4 fruit fly cellular contexts compared by ENCODE assay signal in the genomic region with DNA sequence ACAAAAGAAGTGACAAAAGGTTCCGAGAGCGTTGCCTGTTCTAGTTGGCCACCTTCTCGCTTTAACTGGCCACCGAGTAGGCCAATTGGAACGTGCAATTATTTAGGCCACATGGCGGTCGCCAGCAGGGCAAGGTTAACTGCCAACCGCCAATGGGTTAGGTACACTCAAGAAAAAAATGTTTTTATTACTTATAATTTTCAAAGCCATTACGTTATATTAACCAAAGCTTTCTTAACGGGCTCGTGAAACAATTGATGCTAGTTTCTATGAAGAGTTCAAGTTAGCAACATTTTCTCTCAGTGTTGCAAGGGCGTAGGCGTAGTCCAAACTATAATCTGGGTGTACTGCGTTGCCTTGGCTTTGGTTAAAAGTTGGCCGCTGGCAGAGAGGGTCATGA.
TF ChIP-seq lines count a peak whose summit lies in the region.

No protein-coding gene starts in this region.

- no peak for TF ChIP-seq CTCF in whole organism, embryonic (GFP tag; optimal IDR thresholded peaks at IDR 0.05; lab: Kevin White, UChicago)

TF ChIP-seq in whole organism, adult, 20 proteins besides CTCF, POLR2A, EP300 and RAD21:
- TF ChIP-seq CG7045 (GFP tag; optimal IDR thresholded peaks at IDR 0.05; lab: Kevin White, UChicago) (peak; percentile 22), CG1620 (GFP tag; optimal IDR thresholded peaks at IDR 0.05; lab: Kevin White, UChicago) (no peak), CG33017 (tag; optimal IDR thresholded peaks at IDR 0.05; lab: Kevin White, UChicago) (no peak), tj (GFP tag; optimal IDR thresholded peaks at IDR 0.05; lab: Kevin White, UChicago) (no peak), toe (GFP tag; optimal IDR thresholded peaks at IDR 0.05; lab: Kevin White, UChicago) (no peak), kay (GFP tag; lab: Kevin White, UChicago; ENCODE audit: borderline replicate concordance) (no peak), CG5204 (GFP tag; optimal IDR thresholded peaks at IDR 0.05; lab: Kevin White, UChicago) (peak; percentile 39), Crg-1 (GFP tag; optimal IDR thresholded peaks at IDR 0.05; lab: Kevin White, UChicago) (no peak), CG12768 (GFP tag; optimal IDR thresholded peaks at IDR 0.05; lab: Kevin White, UChicago) (no peak), ovo (GFP tag; optimal IDR thresholded peaks at IDR 0.05; lab: Kevin White, UChicago) (no peak), cnc (optimal IDR thresholded peaks at IDR 0.05; lab: Kevin White, UChicago) (no peak), bab1 (GFP tag; optimal IDR thresholded peaks at IDR 0.05; lab: Kevin White, UChicago) (no peak), Clk (GFP tag; optimal IDR thresholded peaks at IDR 0.05; lab: Kevin White, UChicago) (no peak)

TF ChIP-seq in whole organism, embryonic, 481 proteins besides CTCF, POLR2A, EP300 and RAD21 (continues in another document):
- TF ChIP-seq CG31388 (GFP tag; optimal IDR thresholded peaks at IDR 0.05; lab: Kevin White, UChicago) (no peak), Dip2 (GFP tag; IDR thresholded peaks at IDR 0.05; lab: Robert Waterston, UW) (no peak), CG14667 (GFP tag; IDR thresholded peaks at IDR 0.05; lab: Robert Waterston, UW) (no peak), GATAe (GFP tag; conservative IDR thresholded peaks at IDR 0.05; lab: Robert Waterston, UW) (no peak), CG9437 (GFP tag; optimal IDR thresholded peaks at IDR 0.05; lab: Kevin White, UChicago) (no peak), mld (GFP tag; IDR thresholded peaks at IDR 0.05; lab: Robert Waterston, UW; ENCODE audit: partially characterized antibody) (no peak), CG9609 (GFP tag; optimal IDR thresholded peaks at IDR 0.05; lab: Kevin White, UChicago) (no peak), CG11723 (GFP tag; optimal IDR thresholded peaks at IDR 0.05; lab: Kevin White, UChicago) (no peak), CG12744 (GFP tag; optimal IDR thresholded peaks at IDR 0.05; lab: Kevin White, UChicago) (no peak), CG4617 (GFP tag; optimal IDR thresholded peaks at IDR 0.05; lab: Kevin White, UChicago; ENCODE audit: borderline replicate concordance) (no peak), disco-r (GFP tag; optimal IDR thresholded peaks at IDR 0.05; lab: Kevin White, UChicago) (no peak), sisA (GFP tag; IDR thresholded peaks at IDR 0.05; lab: Robert Waterston, UW) (0 out of 2 replicates have a peak, but pooled peaks have one; percentile 21), CG18599 (GFP tag; optimal IDR thresholded peaks at IDR 0.05; lab: Kevin White, UChicago) (peak; percentile 6), rib (GFP tag; IDR thresholded peaks at IDR 0.05; lab: Robert Waterston, UW) (no peak), gsb (GFP tag; IDR thresholded peaks at IDR 0.05; lab: Robert Waterston, UW) (no peak), vfl (GFP tag; optimal IDR thresholded peaks at IDR 0.05; lab: Kevin White, UChicago) (no peak), oc (tag; optimal IDR thresholded peaks at IDR 0.05; lab: Kevin White, UChicago) (no peak), fd64A (GFP tag; optimal IDR thresholded peaks at IDR 0.05; lab: Kevin White, UChicago) (no peak), Dip3 (GFP tag; optimal IDR thresholded peaks at IDR 0.05; lab: Kevin White, UChicago) (no peak), trh (GFP tag; optimal IDR thresholded peaks at IDR 0.05; lab: Kevin White, UChicago) (no peak), CG7963 (GFP tag; IDR thresholded peaks at IDR 0.05; lab: Robert Waterston, UW; ENCODE audit: partially characterized antibody) (no peak), phol (tag; optimal IDR thresholded peaks at IDR 0.05; lab: Kevin White, UChicago) (no peak), prd (optimal IDR thresholded peaks at IDR 0.05; lab: Kevin White, UChicago) (no peak), prd (GFP tag; IDR thresholded peaks at IDR 0.05; lab: Robert Waterston, UW) (0 out of 3 replicates have a peak, but pooled peaks have one; percentile 8), Ets65A (GFP tag; lab: Kevin White, UChicago) (peak; percentile 35)

TF ChIP-seq in whole organism, prepupa, 60 proteins besides CTCF, POLR2A, EP300 and RAD21 (continues in another document):
- TF ChIP-seq cyc (GFP tag; optimal IDR thresholded peaks at IDR 0.05; lab: Kevin White, UChicago): no peak
- TF ChIP-seq CG10669 (GFP tag; optimal IDR thresholded peaks at IDR 0.05; lab: Kevin White, UChicago): no peak
- no peak for TF ChIP-seq Hr38 (GFP tag; optimal IDR thresholded peaks at IDR 0.05; lab: Kevin White, UChicago)
- TF ChIP-seq CG15336 (GFP tag; IDR thresholded peaks at IDR 0.05; lab: Robert Waterston, UW): no peak
- peak; percentile 47 for TF ChIP-seq Eip78C (GFP tag; lab: Kevin White, UChicago)
- TF ChIP-seq CG11294 (GFP tag; IDR thresholded peaks at IDR 0.05; lab: Robert Waterston, UW): peak; percentile 32; the same call in 1 of the 2 replicates
- TF ChIP-seq CG31627 (GFP tag; optimal IDR thresholded peaks at IDR 0.05; lab: Kevin White, UChicago): no peak
- TF ChIP-seq vri (GFP tag; optimal IDR thresholded peaks at IDR 0.05; lab: Kevin White, UChicago): no peak
- no peak for TF ChIP-seq pdm3 (GFP tag; optimal IDR thresholded peaks at IDR 0.05; lab: Kevin White, UChicago)
- no peak for TF ChIP-seq fd85E (GFP tag; optimal IDR thresholded peaks at IDR 0.05; lab: Kevin White, UChicago)
- no peak for TF ChIP-seq Ets21C (GFP tag; optimal IDR thresholded peaks at IDR 0.05; lab: Kevin White, UChicago)
- peak; percentile 6 for TF ChIP-seq CG32006 (GFP tag; optimal IDR thresholded peaks at IDR 0.05; lab: Kevin White, UChicago)
- no peak for TF ChIP-seq CG6854 (GFP tag; optimal IDR thresholded peaks at IDR 0.05; lab: Kevin White, UChicago)
- no peak for TF ChIP-seq CG8119 (GFP tag; IDR thresholded peaks at IDR 0.05; lab: Robert Waterston, UW)
- peak; percentile 60; the same call in 2 of the 3 replicates for TF ChIP-seq eg (GFP tag; IDR thresholded peaks at IDR 0.05; lab: Robert Waterston, UW)
- TF ChIP-seq acj6 (GFP tag; optimal IDR thresholded peaks at IDR 0.05; lab: Kevin White, UChicago): no peak
- TF ChIP-seq Smox (GFP tag; optimal IDR thresholded peaks at IDR 0.05; lab: Kevin White, UChicago): no peak
- TF ChIP-seq CG3032 (tag; optimal IDR thresholded peaks at IDR 0.05; lab: Kevin White, UChicago): no peak
- TF ChIP-seq CG10631 (GFP tag; optimal IDR thresholded peaks at IDR 0.05; lab: Kevin White, UChicago): no peak
- TF ChIP-seq Gug (GFP tag; IDR thresholded peaks at IDR 0.05; lab: Robert Waterston, UW): peak; percentile 33; the same call in 1 of the 2 replicates
- TF ChIP-seq CG11902 (GFP tag; optimal IDR thresholded peaks at IDR 0.05; lab: Kevin White, UChicago): no peak
- TF ChIP-seq OdsH (GFP tag; optimal IDR thresholded peaks at IDR 0.05; lab: Kevin White, UChicago): no peak
- TF ChIP-seq salr (GFP tag; optimal IDR thresholded peaks at IDR 0.05; lab: Kevin White, UChicago): no peak
- TF ChIP-seq CG4318 (GFP tag; optimal IDR thresholded peaks at IDR 0.05; lab: Kevin White, UChicago): no peak
- TF ChIP-seq Sox15 (GFP tag; optimal IDR thresholded peaks at IDR 0.05; lab: Kevin White, UChicago): no peak
- no peak for TF ChIP-seq fd59A (GFP tag; optimal IDR thresholded peaks at IDR 0.05; lab: Kevin White, UChicago)
- no peak for TF ChIP-seq Sox102F (GFP tag; optimal IDR thresholded peaks at IDR 0.05; lab: Kevin White, UChicago)
- no peak for TF ChIP-seq CG6276 (GFP tag; optimal IDR thresholded peaks at IDR 0.05; lab: Kevin White, UChicago)

TF ChIP-seq in whole organism, pupa, 21 proteins besides CTCF, POLR2A, EP300 and RAD21:
- peak; percentile 12 for TF ChIP-seq CG14655 (GFP tag; optimal IDR thresholded peaks at IDR 0.05; lab: Kevin White, UChicago)
- TF ChIP-seq CG8159 (tag; optimal IDR thresholded peaks at IDR 0.05; lab: Kevin White, UChicago): peak; percentile 23
- TF ChIP-seq CG4496 (GFP tag; IDR thresholded peaks at IDR 0.05; lab: Robert Waterston, UW): peak; percentile 59; the same call in 2 of the 3 replicates
- TF ChIP-seq rn (GFP tag; IDR thresholded peaks at IDR 0.05; lab: Robert Waterston, UW): no peak
- 0 out of 3 replicates have a peak, but pooled peaks have one; percentile 60 for TF ChIP-seq fd96Ca (GFP tag; IDR thresholded peaks at IDR 0.05; lab: Robert Waterston, UW)
- no peak for TF ChIP-seq CG8301 (tag; optimal IDR thresholded peaks at IDR 0.05; lab: Kevin White, UChicago)
- TF ChIP-seq CG13204 (GFP tag; optimal IDR thresholded peaks at IDR 0.05; lab: Kevin White, UChicago): no peak
- no peak for TF ChIP-seq CG9948 (tag; optimal IDR thresholded peaks at IDR 0.05; lab: Kevin White, UChicago)
- peak; percentile 28; the same call in 1 of the 2 replicates for TF ChIP-seq Ets98B (GFP tag; IDR thresholded peaks at IDR 0.05; lab: Robert Waterston, UW)
- TF ChIP-seq EcR (GFP tag; optimal IDR thresholded peaks at IDR 0.05; lab: Kevin White, UChicago): no peak
